Worm (Caenorhabditis elegans): Measurements from ENCODE around the gene F07B7.12.
"Not testable (repeated sequence)": the region's sequence is repeated elsewhere in the genome, so short reads cannot be mapped to it uniquely, and the experiment has no call there.

F07B7.12 gene

DNA sequence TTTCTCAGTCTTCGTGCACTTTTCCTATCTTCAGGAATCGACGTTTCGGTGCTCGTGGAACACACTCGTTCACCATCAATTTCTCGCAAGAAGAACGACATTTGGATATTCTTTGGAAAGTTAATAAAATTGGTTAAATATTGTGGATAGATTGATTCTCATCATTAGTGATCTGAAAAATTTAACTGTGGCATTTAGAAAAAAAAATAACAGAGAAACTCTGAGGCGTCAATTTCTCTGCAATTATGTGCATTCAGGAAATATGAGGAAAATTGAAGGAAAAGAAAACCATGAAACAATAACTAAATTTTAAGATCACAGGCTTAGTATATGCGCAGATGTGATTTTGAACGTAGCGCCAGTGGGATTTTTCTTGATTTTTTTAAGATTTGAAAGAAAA is at the start of gene F07B7.12:
Gene F07B7.12 (minus strand): TSS at position 101 of the 400 bp plus-strand sequence.
- TF ChIP-seq sox-2 (GFP tag; IDR thresholded peaks at IDR 0.05); ceh-30 (tag; optimal IDR thresholded peaks at IDR 0.05); eyg-1 (tag; optimal IDR thresholded peaks at IDR 0.05): not testable (repeated sequence)

DNA sequence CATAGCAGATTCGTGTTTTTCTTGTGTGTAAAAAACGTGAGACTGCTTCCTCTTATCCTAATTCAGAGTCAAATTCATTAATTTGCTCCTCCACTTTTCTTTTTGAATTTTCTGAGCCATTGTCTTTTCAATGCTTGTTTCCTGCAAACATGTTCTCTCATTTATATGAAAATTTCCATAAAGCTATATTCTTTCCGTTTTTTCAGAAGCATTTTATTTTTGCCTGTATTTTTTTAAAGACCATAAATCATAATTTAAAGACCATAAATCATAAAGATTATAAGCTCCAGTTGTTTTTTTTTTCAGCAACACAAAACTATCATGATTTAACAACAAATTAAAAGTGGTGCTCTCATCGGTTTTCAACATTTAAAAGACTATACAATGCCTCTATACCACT is 45.0 kb upstream of the F07B7.12 start, which contains the start of gene frpr-11:
Gene frpr-11 (plus strand): TSS at position 301 of the 400 bp plus-strand sequence.
- TF ChIP-seq ttx-3 (tag; optimal IDR thresholded peaks at IDR 0.05): no peak
- no peak for TF ChIP-seq dmd-4 (tag; optimal IDR thresholded peaks at IDR 0.05; ENCODE audit: borderline replicate concordance)
- TF ChIP-seq madf-2 (tag; optimal IDR thresholded peaks at IDR 0.05): no peak
- no peak for TF ChIP-seq zip-5 (tag; optimal IDR thresholded peaks at IDR 0.05)
- no peak for TF ChIP-seq sox-4 (tag; optimal IDR thresholded peaks at IDR 0.05)
- TF ChIP-seq ceh-14 (tag; optimal IDR thresholded peaks at IDR 0.05): no peak
- no peak for TF ChIP-seq rnt-1 (tag; optimal IDR thresholded peaks at IDR 0.05)
- TF ChIP-seq odd-2 (tag; optimal IDR thresholded peaks at IDR 0.05): no peak
- TF ChIP-seq ceh-2 (tag; optimal IDR thresholded peaks at IDR 0.05): no peak
- TF ChIP-seq ceh-9 (tag; optimal IDR thresholded peaks at IDR 0.05): no peak
- no peak for TF ChIP-seq fkh-10 (GFP tag; optimal IDR thresholded peaks at IDR 0.05)
- no peak for TF ChIP-seq tbx-7 (tag; optimal IDR thresholded peaks at IDR 0.05)
- no peak for TF ChIP-seq ceh-34 (tag; optimal IDR thresholded peaks at IDR 0.05)
- TF ChIP-seq gmeb-2 (tag; optimal IDR thresholded peaks at IDR 0.05): no peak
- TF ChIP-seq F13H6.1 (tag; optimal IDR thresholded peaks at IDR 0.05): no peak
- no peak for TF ChIP-seq ets-4 (tag; optimal IDR thresholded peaks at IDR 0.05)
- TF ChIP-seq mec-3 (tag; optimal IDR thresholded peaks at IDR 0.05; ENCODE audit: borderline replicate concordance): no peak
- TF ChIP-seq pax-1 (tag; optimal IDR thresholded peaks at IDR 0.05): no peak
- TF ChIP-seq K09A11.1 (tag; optimal IDR thresholded peaks at IDR 0.05; ENCODE audit: insufficient read depth): no peak

DNA sequence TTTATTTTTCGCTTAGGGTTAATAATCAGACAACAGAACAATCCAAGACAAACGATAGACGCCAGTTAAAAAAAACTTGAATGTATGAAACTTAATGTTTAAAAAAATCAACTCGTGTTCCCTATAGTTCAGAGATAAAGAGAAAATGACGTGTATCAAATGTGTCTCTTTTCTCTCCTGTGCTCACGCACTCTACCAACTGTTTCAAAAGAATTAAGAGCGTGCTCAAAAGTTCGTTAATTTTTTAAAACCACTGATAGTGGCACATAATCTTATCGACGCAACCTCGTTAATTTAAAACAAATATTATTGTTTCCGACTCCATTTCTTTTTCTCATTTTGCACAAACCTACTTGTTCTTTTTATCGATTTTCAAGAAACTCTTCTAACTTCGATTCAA is 43.8 kb upstream of the F07B7.12 start:
- TF ChIP-seq madf-2 (tag; optimal IDR thresholded peaks at IDR 0.05) (no peak), K09A11.1 (tag; optimal IDR thresholded peaks at IDR 0.05; ENCODE audit: insufficient read depth) (no peak), ceh-24 (tag; optimal IDR thresholded peaks at IDR 0.05) (no peak), pax-1 (tag; optimal IDR thresholded peaks at IDR 0.05) (no peak), tbx-2 (tag; optimal IDR thresholded peaks at IDR 0.05) (no peak), nfya-1 (tag; optimal IDR thresholded peaks at IDR 0.05) (no peak), nhr-232 (tag; optimal IDR thresholded peaks at IDR 0.05) (no peak), ceh-14 (tag; optimal IDR thresholded peaks at IDR 0.05) (no peak), hlh-8 (tag; optimal IDR thresholded peaks at IDR 0.05) (no peak), unc-55 (GFP tag; optimal IDR thresholded peaks at IDR 0.05) (no peak), eyg-1 (tag; optimal IDR thresholded peaks at IDR 0.05) (no peak), ceh-31 (tag; optimal IDR thresholded peaks at IDR 0.05) (no peak), T23F11.4 (GFP tag; optimal IDR thresholded peaks at IDR 0.05) (no peak), rnt-1 (tag; optimal IDR thresholded peaks at IDR 0.05) (no peak), ttx-3 (tag; optimal IDR thresholded peaks at IDR 0.05) (no peak), ceh-34 (tag; optimal IDR thresholded peaks at IDR 0.05) (no peak), ahr-1 (tag; optimal IDR thresholded peaks at IDR 0.05) (no peak), C08G9.2 (tag; optimal IDR thresholded peaks at IDR 0.05) (no peak), hlh-13 (GFP tag; optimal IDR thresholded peaks at IDR 0.05) (no peak)

DNA sequence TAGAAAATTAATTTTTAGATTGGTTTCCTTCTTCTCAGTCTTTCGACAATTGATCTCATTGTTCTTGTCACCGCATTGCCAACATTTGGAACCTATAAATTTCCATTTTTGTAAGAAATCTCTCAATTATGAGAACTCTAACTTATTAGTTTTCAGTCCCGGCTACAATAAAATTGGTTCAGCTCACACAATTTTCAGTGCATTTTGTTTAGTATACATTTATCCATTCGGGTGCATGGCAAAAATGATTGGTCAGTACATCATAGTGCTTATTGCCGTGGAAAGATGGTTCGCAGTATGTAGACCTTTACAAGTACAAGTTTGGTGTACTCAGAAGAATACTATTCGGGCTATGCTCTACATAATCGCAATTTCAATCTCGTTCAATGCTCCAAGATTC is 42.1 kb upstream of the F07B7.12 start:
- no peak for TF ChIP-seq hlh-8 (tag; optimal IDR thresholded peaks at IDR 0.05)
- TF ChIP-seq ahr-1 (tag; optimal IDR thresholded peaks at IDR 0.05): no peak
- TF ChIP-seq C08G9.2 (tag; optimal IDR thresholded peaks at IDR 0.05): no peak
- TF ChIP-seq pax-1 (tag; optimal IDR thresholded peaks at IDR 0.05): no peak
- TF ChIP-seq ceh-18 (tag; optimal IDR thresholded peaks at IDR 0.05): no peak
- TF ChIP-seq tbx-7 (tag; optimal IDR thresholded peaks at IDR 0.05): no peak
- no peak for TF ChIP-seq pros-1 (tag; optimal IDR thresholded peaks at IDR 0.05)
- TF ChIP-seq ztf-16 (tag; optimal IDR thresholded peaks at IDR 0.05): no peak
- TF ChIP-seq K09A11.1 (tag; optimal IDR thresholded peaks at IDR 0.05; ENCODE audit: insufficient read depth): no peak
- no peak for TF ChIP-seq ceh-31 (tag; optimal IDR thresholded peaks at IDR 0.05)
- TF ChIP-seq zip-5 (tag; optimal IDR thresholded peaks at IDR 0.05): no peak
- TF ChIP-seq ceh-48 (tag; optimal IDR thresholded peaks at IDR 0.05): no peak
- no peak for TF ChIP-seq hlh-6 (tag; optimal IDR thresholded peaks at IDR 0.05)

All from whole organism, late embryonic.